Worm (Caenorhabditis elegans) whole organism, young adult: ENCODE data around the gene C43F9.5.

Source experiments
- B0035.1 ChIP-seq: sonication (generic microtip); optimal IDR thresholded peaks from 2 replicates; lab custom pipeline; 2016; ENCODE audit warnings: missing genetic modification characterization, mild to moderate bottlenecking, missing compliant biosample characterization, missing genotype, missing genetic modification reagents
- B0336.3 ChIP-seq: fragments of 200-800 bp; sonication (Bioruptor generic); IDR thresholded peaks from 2 replicates; pipeline ENCODE4 v1.3.6; 2022; ENCODE audit warnings: missing genetic modification characterization, missing compliant biosample characterization
- C17E4.6 ChIP-seq: fragments of 200-800 bp; sonication (Bioruptor generic); IDR thresholded peaks from 2 replicates; pipeline ENCODE4 v1.3.6; 2022; ENCODE audit warnings: missing genetic modification reagents, missing genetic modification characterization, missing compliant biosample characterization
- F37B4.10 ChIP-seq: fragments of 200-800 bp; sonication (Bioruptor generic); IDR thresholded peaks from 2 replicates; pipeline ENCODE4 v1.3.6; 2022; ENCODE audit warnings: missing genetic modification characterization, missing compliant biosample characterization
- F39B2.1 ChIP-seq: fragments of 200-800 bp; sonication (Bioruptor generic); IDR thresholded peaks from 2 replicates; pipeline ENCODE4 v1.3.6; 2022; ENCODE audit warnings: missing genetic modification reagents, missing genetic modification characterization, missing compliant biosample characterization
- F49E8.2 ChIP-seq: sonication (generic microtip); optimal IDR thresholded peaks from 3 replicates; lab custom pipeline; 2017; ENCODE audit warnings: missing genetic modification characterization, mild to moderate bottlenecking, missing compliant biosample characterization, antibody characterized with exemption, moderate library complexity; ENCODE audit not compliant: insufficient read depth
- F57A8.1 ChIP-seq: fragments of 200-800 bp; sonication (Bioruptor generic); optimal IDR thresholded peaks from 2 replicates; lab custom pipeline; 2018; ENCODE audit warnings: mild to moderate bottlenecking, missing genetic modification characterization, moderate library complexity, missing compliant biosample characterization
- K11D2.4 ChIP-seq: fragments of 200-800 bp; sonication (Bioruptor generic); IDR thresholded peaks from 2 replicates; pipeline ENCODE4 v1.3.6; 2022; ENCODE audit warnings: missing genetic modification reagents, missing genetic modification characterization, missing compliant biosample characterization
- T07F8.4 ChIP-seq: sonication (generic microtip); optimal IDR thresholded peaks from 2 replicates; lab custom pipeline; 2016; ENCODE audit warnings: mild to moderate bottlenecking, missing genetic modification characterization, moderate library complexity, missing compliant biosample characterization
- Y53G8AR.9 ChIP-seq: fragments of 200-800 bp; sonication (Bioruptor generic); conservative IDR thresholded peaks from 2 replicates; pipeline ENCODE4 v1.3.6; 2022; ENCODE audit warnings: missing genetic modification reagents, missing genetic modification characterization, missing compliant biosample characterization
- Y56A3A.18 ChIP-seq: fragments of 200-800 bp; sonication (Bioruptor generic); IDR thresholded peaks from 2 replicates; pipeline ENCODE4 v1.3.6; 2022; ENCODE audit warnings: missing genetic modification reagents, missing genetic modification characterization, missing compliant biosample characterization
- Y67H2A.10 ChIP-seq: fragments of 200-800 bp; sonication (Bioruptor generic); conservative IDR thresholded peaks from 2 replicates; pipeline ENCODE4 v1.3.6; 2022; ENCODE audit warnings: missing genetic modification reagents, missing genetic modification characterization, missing compliant biosample characterization
- ZK185.1 ChIP-seq: sonication (generic microtip); optimal IDR thresholded peaks from 2 replicates; lab custom pipeline; 2016; ENCODE audit warnings: mild to moderate bottlenecking, missing genetic modification characterization, missing compliant biosample characterization; ENCODE audit not compliant: poor library complexity, severe bottlenecking
- athp-1 ChIP-seq: sonication (generic microtip); optimal IDR thresholded peaks from 2 replicates; lab custom pipeline; 2017; ENCODE audit warnings: mild to moderate bottlenecking, missing genetic modification characterization, missing compliant biosample characterization
- attf-5 ChIP-seq: fragments of 200-800 bp; sonication (Bioruptor generic); optimal IDR thresholded peaks from 2 replicates; lab custom pipeline; 2018; ENCODE audit warnings: mild to moderate bottlenecking, missing genetic modification characterization, missing compliant biosample characterization
- bed-1 ChIP-seq: fragments of 200-800 bp; sonication (Bioruptor generic); IDR thresholded peaks from 2 replicates; pipeline ENCODE4 v1.3.6; 2022; ENCODE audit warnings: missing genetic modification reagents, missing genetic modification characterization, missing compliant biosample characterization
- ceh-100 ChIP-seq: fragments of 200-800 bp; sonication (Bioruptor generic); IDR thresholded peaks from 2 replicates; pipeline ENCODE4 v1.3.6; 2022; ENCODE audit warnings: missing genetic modification reagents, missing genetic modification characterization, missing compliant biosample characterization
- ceh-58 ChIP-seq: fragments of 200-800 bp; sonication (Bioruptor generic); IDR thresholded peaks from 2 replicates; pipeline ENCODE4 v1.3.6; 2022; ENCODE audit warnings: missing genetic modification characterization, missing compliant biosample characterization
- dpl-1 ChIP-seq: fragments of 150-350 bp; optimal IDR thresholded peaks from 2 replicates; lab custom pipeline; 2014; ENCODE audit warnings: missing biosample characterization, missing genetic modification reagents, missing genetic modification characterization
- egl-44 ChIP-seq: fragments of 200-800 bp; sonication (Bioruptor generic); IDR thresholded peaks from 2 replicates; pipeline ENCODE4 v1.3.6; 2022; ENCODE audit warnings: missing genetic modification reagents, missing genetic modification characterization, missing compliant biosample characterization
- egrh-3 ChIP-seq: fragments of 200-800 bp; sonication (Bioruptor generic); IDR thresholded peaks from 2 replicates; pipeline ENCODE4 v1.3.6; 2022; ENCODE audit warnings: missing genetic modification reagents, missing genetic modification characterization, missing compliant biosample characterization
- ekl-4 ChIP-seq: fragments of 200-800 bp; sonication (Bioruptor generic); IDR thresholded peaks from 2 replicates; pipeline ENCODE4 v1.3.6; 2022; ENCODE audit warnings: missing genetic modification reagents, missing genetic modification characterization, missing compliant biosample characterization
- him-1 ChIP-seq: sonication (generic microtip); optimal IDR thresholded peaks from 2 replicates; lab custom pipeline; 2016; ENCODE audit warnings: missing genotype, missing genetic modification reagents, missing genetic modification characterization, missing compliant biosample characterization
- hmg-1.2 ChIP-seq: fragments of 200-800 bp; sonication (Bioruptor generic); IDR thresholded peaks from 2 replicates; pipeline ENCODE4 v1.3.6; 2022; ENCODE audit warnings: missing genetic modification reagents, missing genetic modification characterization, missing compliant biosample characterization
- let-526 ChIP-seq: fragments of 200-800 bp; sonication (Bioruptor generic); IDR thresholded peaks from 2 replicates; pipeline ENCODE4 v1.3.6; 2022; ENCODE audit warnings: missing genetic modification reagents, missing genetic modification characterization, missing compliant biosample characterization
- let-607 ChIP-seq, 2 experiments: fragments of 200-800 bp in 1 of 2; sonication (Bioruptor generic) in 1 of 2; sonication (generic microtip) in 1 of 2; optimal IDR thresholded peaks; 2 replicates each; lab custom pipeline; 2016 to 2018; ENCODE audit warnings: mild to moderate bottlenecking in 2 of 2, missing compliant biosample characterization in 2 of 2, missing genetic modification characterization in 2 of 2, moderate library complexity in 2 of 2, missing genotype in 1 of 2
- lin-40 ChIP-seq: sonication (generic microtip); optimal IDR thresholded peaks from 2 replicates; lab custom pipeline; 2016; ENCODE audit warnings: missing genetic modification characterization, mild to moderate bottlenecking, missing compliant biosample characterization, missing genotype, missing genetic modification reagents
- lin-54 ChIP-seq: fragments of 200-800 bp; sonication (Bioruptor generic); optimal IDR thresholded peaks from 2 replicates; lab custom pipeline; 2018; ENCODE audit warnings: mild to moderate bottlenecking, missing genetic modification characterization, missing compliant biosample characterization
- lsl-1 ChIP-seq: fragments of 200-800 bp; sonication (Bioruptor generic); optimal IDR thresholded peaks from 2 replicates; lab custom pipeline; 2018; ENCODE audit warnings: mild to moderate bottlenecking, missing genetic modification characterization, moderate library complexity, missing compliant biosample characterization
- madf-10 ChIP-seq: sonication (generic microtip); optimal IDR thresholded peaks from 2 replicates; lab custom pipeline; 2016; ENCODE audit warnings: mild to moderate bottlenecking, missing genetic modification characterization, missing compliant biosample characterization
- madf-3 ChIP-seq: fragments of 200-800 bp; sonication (Bioruptor generic); IDR thresholded peaks from 2 replicates; pipeline ENCODE4 v1.3.6; 2022; ENCODE audit warnings: missing genetic modification reagents, missing genetic modification characterization, missing compliant biosample characterization
- mel-28 ChIP-seq: sonication (generic microtip); optimal IDR thresholded peaks from 2 replicates; lab custom pipeline; 2016; ENCODE audit warnings: borderline replicate concordance, mild to moderate bottlenecking, missing genetic modification characterization, missing compliant biosample characterization
- nfyb-1 ChIP-seq: fragments of 200-800 bp; sonication (Bioruptor generic); IDR thresholded peaks from 2 replicates; pipeline ENCODE4 v1.3.6; 2022; ENCODE audit warnings: missing genetic modification reagents, missing genetic modification characterization, missing compliant biosample characterization
- nhr-179 ChIP-seq: sonication (generic microtip); optimal IDR thresholded peaks from 2 replicates; lab custom pipeline; 2016; ENCODE audit warnings: mild to moderate bottlenecking, missing genetic modification characterization, missing compliant biosample characterization
- nhr-80 ChIP-seq: sonication (generic microtip); optimal IDR thresholded peaks from 2 replicates; lab custom pipeline; 2016; ENCODE audit warnings: missing genetic modification characterization, missing compliant biosample characterization
- pha-4 ChIP-seq: fragments of 150-350 bp; sonication (generic microtip); optimal IDR thresholded peaks from 2 replicates; lab custom pipeline; 2014; ENCODE audit warnings: missing biosample characterization, missing genetic modification reagents, missing genetic modification characterization
- rpc-1 ChIP-seq, 2 experiments: fragments of 150-350 bp in 1 of 2; sonication (generic microtip) in 1 of 2; optimal IDR thresholded peaks; 2 replicates each; lab custom pipeline; 2014 to 2018; ENCODE audit warnings: missing biosample characterization in 1 of 2, missing genetic modification characterization in 1 of 2, missing genetic modification reagents in 1 of 2, missing genotype in 1 of 2
- sdz-38 ChIP-seq: sonication (generic microtip); optimal IDR thresholded peaks from 2 replicates; lab custom pipeline; 2016; ENCODE audit warnings: missing genotype, missing genetic modification characterization, missing compliant biosample characterization
- xnd-1 ChIP-seq: sonication (generic microtip); optimal IDR thresholded peaks from 2 replicates; lab custom pipeline; 2016; ENCODE audit warnings: missing genotype, missing genetic modification reagents, missing genetic modification characterization, missing compliant biosample characterization
- zim-3 ChIP-seq: sonication (generic microtip); optimal IDR thresholded peaks from 2 replicates; lab custom pipeline; 2017; ENCODE audit warnings: mild to moderate bottlenecking, missing genetic modification characterization, moderate library complexity, missing compliant biosample characterization
- ztf-22 ChIP-seq: fragments of 200-800 bp; sonication (Bioruptor generic); optimal IDR thresholded peaks from 2 replicates; lab custom pipeline; 2018; ENCODE audit warnings: mild to moderate bottlenecking, missing genetic modification characterization, moderate library complexity, missing compliant biosample characterization
- ztf-26 ChIP-seq: sonication (generic microtip); optimal IDR thresholded peaks from 2 replicates; lab custom pipeline; 2017; ENCODE audit warnings: missing genetic modification characterization, missing compliant biosample characterization
- ztf-6 ChIP-seq: fragments of 200-800 bp; sonication (Bioruptor generic); IDR thresholded peaks from 2 replicates; pipeline ENCODE4 v1.3.6; 2022; ENCODE audit warnings: missing genetic modification reagents, missing genetic modification characterization, missing compliant biosample characterization

Gene C43F9.5

DNA sequence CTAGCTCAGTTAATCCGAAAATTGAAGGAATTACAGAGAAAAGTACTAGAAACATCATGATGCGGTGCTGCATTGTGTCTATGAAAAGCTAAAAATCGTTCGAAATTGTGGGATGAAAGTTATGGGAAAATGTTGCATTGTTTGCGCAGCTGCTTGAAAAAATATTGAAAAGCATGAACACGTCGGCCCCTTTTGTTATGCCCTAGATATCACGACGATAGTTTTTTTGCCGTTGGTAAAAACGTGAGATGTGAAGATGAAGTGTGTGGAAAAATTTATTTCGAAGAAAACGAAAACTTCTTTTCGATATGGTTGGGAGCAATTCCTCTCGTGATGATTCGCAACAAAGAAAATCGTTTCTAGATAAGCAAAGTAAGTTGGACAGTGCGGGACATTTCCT lies at the start of gene C43F9.5, which contains the start of gene nkb-2:
Gene C43F9.5, minus strand, starts transcription at position 101 of the 400 bp plus-strand sequence.
Gene nkb-2, plus strand, starts transcription at position 277 of the 400 bp plus-strand sequence.
- TF ChIP-seq athp-1 (tag; lab: Kevin White, UChicago), result no peak
- TF ChIP-seq nfyb-1 (GFP tag; lab: Robert Waterston, UW), result no peak
- no peak for TF ChIP-seq ztf-26
- TF ChIP-seq F37B4.10 (GFP tag; lab: Robert Waterston, UW), result no peak
- TF ChIP-seq egl-44 (GFP tag; lab: Robert Waterston, UW), result no peak
- no peak for TF ChIP-seq B0336.3
- no peak for TF ChIP-seq madf-3
- no peak for TF ChIP-seq let-526 (GFP tag; lab: Robert Waterston, UW)
- no peak for TF ChIP-seq madf-10 (tag; lab: Kevin White, UChicago)
- TF ChIP-seq ztf-6 (GFP tag; lab: Robert Waterston, UW), result no peak
- no peak for TF ChIP-seq ekl-4 (GFP tag; lab: Robert Waterston, UW)
- TF ChIP-seq ceh-100 (GFP tag; lab: Robert Waterston, UW), result no peak
- TF ChIP-seq Y67H2A.10 (GFP tag; lab: Robert Waterston, UW), result no peak

DNA sequence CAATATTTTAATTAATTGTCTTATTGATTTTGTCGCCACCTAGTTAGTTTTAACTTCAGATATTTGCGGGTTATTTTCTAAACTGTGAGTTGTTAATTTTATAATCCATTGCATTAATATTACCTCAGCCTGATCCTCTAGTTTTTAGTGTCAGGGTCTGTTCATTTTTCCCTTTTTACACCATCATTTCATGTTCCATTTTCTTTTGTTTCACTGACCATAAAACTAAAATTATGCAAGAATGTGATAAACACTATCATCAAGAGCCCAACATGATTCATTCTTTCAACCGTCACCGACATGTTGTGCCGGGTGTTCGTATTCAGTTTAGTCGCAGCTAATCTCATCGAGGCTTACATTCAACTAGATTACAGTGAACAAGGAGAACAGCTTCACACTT lies 48.4 kb upstream of the C43F9.5 start, which contains the start of gene F56C4.2:
Gene F56C4.2, plus strand, starts transcription at position 301 of the 400 bp plus-strand sequence.
- TF ChIP-seq sdz-38 (tag; lab: Kevin White, UChicago), result no peak
- no peak for TF ChIP-seq pha-4
- TF ChIP-seq B0035.1 (tag; lab: Kevin White, UChicago), result no peak
- TF ChIP-seq nhr-179, result no peak
- no peak for TF ChIP-seq C17E4.6 (GFP tag; lab: Robert Waterston, UW)
- no peak for TF ChIP-seq dpl-1 (GFP tag; lab: Kevin White, UChicago)
- no peak for TF ChIP-seq bed-1 (GFP tag; lab: Robert Waterston, UW)
- TF ChIP-seq zim-3 (tag; lab: Kevin White, UChicago), result no peak
- no peak for TF ChIP-seq K11D2.4 (GFP tag; lab: Robert Waterston, UW)
- TF ChIP-seq lin-54 (GFP tag; lab: Kevin White, UChicago), result no peak
- no peak for TF ChIP-seq Y53G8AR.9
- TF ChIP-seq attf-5, result no peak
- TF ChIP-seq rpc-1 (optimal IDR thresholded peaks at IDR 0.05; lab: Kevin White, UChicago), result no peak
- no peak for TF ChIP-seq rpc-1 (tag; optimal IDR thresholded peaks at IDR 0.05; lab: Kevin White, UChicago)
- no peak for TF ChIP-seq ZK185.1 (tag; lab: Kevin White, UChicago)
- no peak for TF ChIP-seq F49E8.2 (tag; lab: Kevin White, UChicago)
- TF ChIP-seq, all 124 proteins: peak for 0

DNA sequence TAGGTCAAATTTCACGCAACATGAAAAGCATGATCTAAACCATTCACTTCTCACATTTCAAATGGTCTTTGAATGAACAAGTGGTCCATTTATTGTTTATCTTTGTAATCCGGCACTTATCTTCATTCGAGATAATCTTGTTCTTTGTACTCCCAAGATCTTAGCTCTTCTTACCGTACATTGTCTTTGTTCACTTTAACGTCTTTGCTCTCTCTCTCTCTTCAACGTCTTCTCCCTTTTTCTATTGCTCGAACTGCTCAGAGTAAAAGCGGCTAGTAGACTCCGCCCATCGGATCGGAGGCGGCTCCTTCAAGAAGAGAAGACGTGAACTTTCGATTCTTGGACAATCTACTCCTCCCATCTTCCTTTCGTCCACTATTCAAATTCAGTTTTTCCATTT lies 46.1 kb upstream of the C43F9.5 start, which contains the start of gene F56C4.1:
Gene F56C4.1, plus strand, starts transcription at position 301 of the 400 bp plus-strand sequence.
- no peak for TF ChIP-seq ztf-22 (GFP tag; lab: Kevin White, UChicago)
- no peak for TF ChIP-seq lin-40
- TF ChIP-seq F57A8.1 (GFP tag; lab: Kevin White, UChicago), result no peak
- TF ChIP-seq lsl-1, result no peak
- TF ChIP-seq hmg-1.2 (GFP tag; lab: Robert Waterston, UW), result no peak
- no peak for TF ChIP-seq egrh-3 (GFP tag; lab: Robert Waterston, UW)

DNA sequence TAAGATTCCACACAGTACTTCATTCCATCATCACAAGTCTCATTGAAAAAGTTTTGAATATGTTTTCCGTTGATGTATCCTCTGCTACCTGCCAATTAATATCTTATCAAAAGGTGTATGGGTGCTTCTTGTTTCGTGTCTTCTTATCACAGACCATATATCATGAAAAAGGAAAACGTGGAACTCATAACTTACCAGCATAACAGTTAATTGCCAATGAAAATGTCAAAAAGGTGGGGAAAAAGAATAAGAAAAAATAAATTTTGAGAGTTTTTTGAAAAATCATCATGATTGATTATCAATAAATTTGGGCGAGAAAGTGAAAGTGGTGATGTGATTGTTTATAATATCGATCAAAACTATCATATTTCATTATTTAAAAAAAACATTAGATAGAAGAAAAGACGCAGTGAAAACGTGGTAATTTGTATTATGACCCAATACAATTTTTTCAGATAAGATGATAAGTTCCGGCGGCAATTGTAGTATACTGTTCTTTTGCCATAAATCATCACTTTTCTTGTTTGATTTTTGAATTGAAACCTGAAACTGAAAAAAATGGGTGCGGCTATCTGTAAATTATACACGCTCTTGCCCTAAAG lies 40.5 kb upstream of the C43F9.5 start, which contains the start of gene F56C4.4:
Gene F56C4.4, minus strand, starts transcription at position 315 of the 602 bp plus-strand sequence.
- no peak for TF ChIP-seq egl-44 (GFP tag; lab: Robert Waterston, UW)
- TF ChIP-seq mel-28, result no peak
- peak; percentile 92 for TF ChIP-seq nhr-80 (tag; lab: Kevin White, UChicago)
- no peak for TF ChIP-seq him-1 (tag; lab: Kevin White, UChicago)
- no peak for TF ChIP-seq F39B2.1
- no peak for TF ChIP-seq xnd-1
- no peak for TF ChIP-seq ceh-58 (GFP tag; lab: Robert Waterston, UW)
- TF ChIP-seq T07F8.4 (tag; lab: Kevin White, UChicago), result no peak
- no peak for TF ChIP-seq F57A8.1 (GFP tag; lab: Kevin White, UChicago)
- no peak for TF ChIP-seq sdz-38 (tag; lab: Kevin White, UChicago)
- no peak for TF ChIP-seq egrh-3 (GFP tag; lab: Robert Waterston, UW)
- peak; percentile 69 to 81 for TF ChIP-seq let-607 (tag; optimal IDR thresholded peaks at IDR 0.05; lab: Kevin White, UChicago)
- TF ChIP-seq hmg-1.2 (GFP tag; lab: Robert Waterston, UW), result no peak
- TF ChIP-seq Y56A3A.18 (GFP tag; lab: Robert Waterston, UW), result no peak
- TF ChIP-seq let-526 (GFP tag; lab: Robert Waterston, UW), result no peak
- no peak for TF ChIP-seq B0035.1 (tag; lab: Kevin White, UChicago)
